Worm (Caenorhabditis elegans) whole organism, late embryonic: ENCODE data around the gene unc-32.

Source experiments
- F13H6.1 ChIP-seq: sonication (generic microtip); optimal IDR thresholded peaks from 2 replicates; lab custom pipeline; 2016; ENCODE audit warnings: missing genetic modification characterization, missing compliant biosample characterization
- K02D7.2 ChIP-seq: sonication (generic microtip); optimal IDR thresholded peaks from 2 replicates; lab custom pipeline; 2017; ENCODE audit warnings: mild to moderate bottlenecking, missing genetic modification characterization, missing compliant biosample characterization
- T23F11.4 ChIP-seq: fragments of 200-800 bp; sonication (Bioruptor generic); optimal IDR thresholded peaks from 2 replicates; lab custom pipeline; 2018; ENCODE audit warnings: mild to moderate bottlenecking, missing genetic modification characterization, missing compliant biosample characterization
- Y22D7AL.16 ChIP-seq: sonication (generic microtip); optimal IDR thresholded peaks from 2 replicates; lab custom pipeline; 2016; ENCODE audit warnings: missing genetic modification characterization, missing compliant biosample characterization
- ahr-1 ChIP-seq: sonication (generic microtip); optimal IDR thresholded peaks from 2 replicates; lab custom pipeline; 2016; ENCODE audit warnings: missing genetic modification characterization, missing compliant biosample characterization
- ama-1 ChIP-seq: fragments of 150-350 bp; optimal IDR thresholded peaks from 2 replicates; lab custom pipeline; 2014
- ceh-18 ChIP-seq: sonication (generic microtip); optimal IDR thresholded peaks from 2 replicates; lab custom pipeline; 2016; ENCODE audit warnings: missing genetic modification characterization, missing compliant biosample characterization
- ceh-19 ChIP-seq: fragments of 200-800 bp; sonication (Bioruptor generic); optimal IDR thresholded peaks from 2 replicates; lab custom pipeline; 2018; ENCODE audit warnings: mild to moderate bottlenecking, missing genetic modification characterization, missing compliant biosample characterization
- ceh-22 ChIP-seq: sonication (generic microtip); optimal IDR thresholded peaks from 2 replicates; lab custom pipeline; 2017; ENCODE audit warnings: missing biosample characterization, missing genetic modification characterization
- ceh-24 ChIP-seq: sonication (generic microtip); optimal IDR thresholded peaks from 2 replicates; lab custom pipeline; 2016; ENCODE audit warnings: mild to moderate bottlenecking, missing genetic modification characterization, missing compliant biosample characterization
- ceh-30 ChIP-seq: fragments of 150-350 bp; optimal IDR thresholded peaks from 2 replicates; lab custom pipeline; 2014; ENCODE audit warnings: missing biosample characterization, missing genetic modification characterization
- ceh-31 ChIP-seq: sonication (generic microtip); optimal IDR thresholded peaks from 2 replicates; lab custom pipeline; 2016; ENCODE audit warnings: missing genetic modification characterization, missing compliant biosample characterization
- ceh-34 ChIP-seq: sonication (generic microtip); optimal IDR thresholded peaks from 2 replicates; lab custom pipeline; 2016; ENCODE audit warnings: mild to moderate bottlenecking, missing genetic modification characterization, missing compliant biosample characterization
- ceh-45 ChIP-seq: fragments of 200-800 bp; sonication (Bioruptor generic); IDR thresholded peaks from 2 replicates; pipeline ENCODE4 v1.3.6; 2022; ENCODE audit warnings: missing genetic modification reagents, missing genetic modification characterization, missing compliant biosample characterization
- ceh-48 ChIP-seq: sonication (generic microtip); optimal IDR thresholded peaks from 2 replicates; lab custom pipeline; 2016; ENCODE audit warnings: missing genetic modification characterization, inconsistent platforms, missing compliant biosample characterization
- ceh-6 ChIP-seq: fragments of 200-800 bp; sonication (Bioruptor generic); optimal IDR thresholded peaks from 2 replicates; lab custom pipeline; 2018; ENCODE audit warnings: mild to moderate bottlenecking, missing genetic modification characterization, missing compliant biosample characterization
- ceh-9 ChIP-seq: sonication (generic microtip); optimal IDR thresholded peaks from 2 replicates; lab custom pipeline; 2016; ENCODE audit warnings: mild to moderate bottlenecking, missing genetic modification characterization, inconsistent platforms, missing compliant biosample characterization
- dmd-4 ChIP-seq: sonication (generic microtip); optimal IDR thresholded peaks from 2 replicates; lab custom pipeline; 2016; ENCODE audit warnings: borderline replicate concordance, missing genetic modification characterization, missing compliant biosample characterization
- dve-1 ChIP-seq: sonication (generic microtip); optimal IDR thresholded peaks from 2 replicates; lab custom pipeline; 2017; ENCODE audit warnings: antibody characterized with exemption, mild to moderate bottlenecking, missing genetic modification characterization, missing compliant biosample characterization
- elt-2 ChIP-seq: sonication (generic microtip); optimal IDR thresholded peaks from 2 replicates; lab custom pipeline; 2016; ENCODE audit warnings: missing genetic modification reagents, missing genetic modification characterization, missing compliant biosample characterization
- elt-4 ChIP-seq: sonication (generic microtip); optimal IDR thresholded peaks from 2 replicates; lab custom pipeline; 2016; ENCODE audit warnings: missing genetic modification characterization, missing compliant biosample characterization
- ets-4 ChIP-seq: sonication (generic microtip); optimal IDR thresholded peaks from 2 replicates; lab custom pipeline; 2016; ENCODE audit warnings: missing genetic modification characterization, missing compliant biosample characterization
- eyg-1 ChIP-seq: sonication (generic microtip); optimal IDR thresholded peaks from 2 replicates; lab custom pipeline; 2016; ENCODE audit warnings: missing genotype, missing genetic modification characterization, missing compliant biosample characterization
- fax-1 ChIP-seq: sonication (generic microtip); optimal IDR thresholded peaks from 2 replicates; lab custom pipeline; 2016; ENCODE audit warnings: missing genotype, missing genetic modification characterization, missing compliant biosample characterization
- fkh-10 ChIP-seq: fragments of 150-350 bp; optimal IDR thresholded peaks from 2 replicates; lab custom pipeline; 2014; ENCODE audit warnings: missing biosample characterization, missing genetic modification reagents, missing genetic modification characterization
- fkh-6 ChIP-seq: sonication (generic microtip); optimal IDR thresholded peaks from 2 replicates; lab custom pipeline; 2016; ENCODE audit warnings: missing genetic modification characterization, missing compliant biosample characterization
- gmeb-2 ChIP-seq: sonication (generic microtip); optimal IDR thresholded peaks from 2 replicates; lab custom pipeline; 2016; ENCODE audit warnings: missing genetic modification characterization, inconsistent platforms, missing compliant biosample characterization
- hlh-13 ChIP-seq: fragments of 200-800 bp; sonication (Bioruptor generic); optimal IDR thresholded peaks from 2 replicates; lab custom pipeline; 2018; ENCODE audit warnings: mild to moderate bottlenecking, missing genetic modification characterization, missing compliant biosample characterization
- hlh-15 ChIP-seq: sonication (generic microtip); optimal IDR thresholded peaks from 2 replicates; lab custom pipeline; 2016; ENCODE audit warnings: missing genetic modification characterization, missing compliant biosample characterization
- hlh-30 ChIP-seq: sonication (generic microtip); optimal IDR thresholded peaks from 2 replicates; lab custom pipeline; 2017; ENCODE audit warnings: antibody characterized with exemption, missing genetic modification characterization, missing compliant biosample characterization; ENCODE audit not compliant: insufficient read depth
- hlh-6 ChIP-seq: sonication (generic microtip); optimal IDR thresholded peaks from 2 replicates; lab custom pipeline; 2016; ENCODE audit warnings: missing genotype, missing genetic modification characterization, missing compliant biosample characterization
- hlh-8 ChIP-seq: sonication (generic microtip); optimal IDR thresholded peaks from 2 replicates; lab custom pipeline; 2016; ENCODE audit warnings: missing genotype, missing genetic modification characterization, missing compliant biosample characterization
- lim-6 ChIP-seq: sonication (generic microtip); optimal IDR thresholded peaks from 2 replicates; lab custom pipeline; 2016; ENCODE audit warnings: missing genetic modification characterization, missing compliant biosample characterization
- nfya-1 ChIP-seq: sonication (generic microtip); optimal IDR thresholded peaks from 2 replicates; lab custom pipeline; 2017; ENCODE audit warnings: missing genetic modification characterization, mild to moderate bottlenecking, missing compliant biosample characterization, antibody characterized with exemption, moderate library complexity
- nhr-232 ChIP-seq: sonication (generic microtip); optimal IDR thresholded peaks from 2 replicates; lab custom pipeline; 2016; ENCODE audit warnings: missing genetic modification characterization, missing compliant biosample characterization
- npax-4 ChIP-seq: sonication (generic microtip); optimal IDR thresholded peaks from 2 replicates; lab custom pipeline; 2016; ENCODE audit warnings: missing genetic modification characterization, missing compliant biosample characterization
- odd-2 ChIP-seq: sonication (generic microtip); optimal IDR thresholded peaks from 2 replicates; lab custom pipeline; 2017; ENCODE audit warnings: antibody characterized with exemption, mild to moderate bottlenecking, missing genetic modification characterization, missing compliant biosample characterization
- pat-9 ChIP-seq: fragments of 200-800 bp; sonication (Bioruptor generic); optimal IDR thresholded peaks from 2 replicates; lab custom pipeline; 2018; ENCODE audit warnings: mild to moderate bottlenecking, missing genetic modification characterization, moderate library complexity, missing compliant biosample characterization
- pha-4 ChIP-seq: fragments of 150-350 bp; optimal IDR thresholded peaks from 2 replicates; lab custom pipeline; 2018; ENCODE audit warnings: missing biosample characterization, missing genetic modification reagents, missing genetic modification characterization
- pqm-1 ChIP-seq: sonication (generic microtip); optimal IDR thresholded peaks from 2 replicates; lab custom pipeline; 2016; ENCODE audit warnings: missing genetic modification characterization, missing compliant biosample characterization
- pros-1 ChIP-seq: fragments of 150-350 bp; optimal IDR thresholded peaks from 2 replicates; lab custom pipeline; 2014; ENCODE audit warnings: missing biosample characterization, missing genetic modification reagents, missing genetic modification characterization
- ref-2 ChIP-seq: sonication (generic microtip); optimal IDR thresholded peaks from 2 replicates; lab custom pipeline; 2016; ENCODE audit warnings: missing genetic modification characterization, missing compliant biosample characterization
- rnt-1 ChIP-seq: sonication (generic microtip); optimal IDR thresholded peaks from 2 replicates; lab custom pipeline; 2016; ENCODE audit warnings: missing genetic modification characterization, missing compliant biosample characterization
- sdc-2 ChIP-seq: sonication (generic microtip); optimal IDR thresholded peaks from 2 replicates; lab custom pipeline; 2016; ENCODE audit warnings: missing genotype, missing genetic modification characterization, missing compliant biosample characterization
- sox-2 ChIP-seq: fragments of 200-800 bp; sonication (Bioruptor generic); IDR thresholded peaks from 2 replicates; pipeline ENCODE4 v1.3.6; 2022; ENCODE audit warnings: missing genetic modification reagents, missing genetic modification characterization, missing compliant biosample characterization
- sox-4 ChIP-seq: sonication (generic microtip); optimal IDR thresholded peaks from 2 replicates; lab custom pipeline; 2017; ENCODE audit warnings: mild to moderate bottlenecking, missing genetic modification characterization, inconsistent platforms, missing compliant biosample characterization
- tbx-2 ChIP-seq: sonication (generic microtip); optimal IDR thresholded peaks from 2 replicates; lab custom pipeline; 2016; ENCODE audit warnings: missing genetic modification characterization, missing compliant biosample characterization
- ttx-3 ChIP-seq: sonication (generic microtip); optimal IDR thresholded peaks from 2 replicates; lab custom pipeline; 2016; ENCODE audit warnings: missing genetic modification reagents, missing genetic modification characterization, missing compliant biosample characterization
- unc-3 ChIP-seq, 2 experiments: fragments of 200-800 bp in 1 of 2; sonication (Bioruptor generic) in 1 of 2; sonication (generic microtip) in 1 of 2; conservative IDR thresholded peaks in 1 of 2; optimal IDR thresholded peaks in 1 of 2; 2 replicates each; pipeline versions ENCODE4 v1.3.6 to Lab custom; 2016 to 2022; ENCODE audit warnings: missing compliant biosample characterization in 2 of 2, missing genetic modification characterization in 2 of 2, missing genetic modification reagents in 1 of 2
- unc-42 ChIP-seq: sonication (generic microtip); optimal IDR thresholded peaks from 2 replicates; lab custom pipeline; 2016; ENCODE audit warnings: missing genotype, missing genetic modification characterization, missing compliant biosample characterization
- unc-55 ChIP-seq: sonication (generic microtip); optimal IDR thresholded peaks from 2 replicates; lab custom pipeline; 2017; ENCODE audit warnings: missing biosample characterization, missing genetic modification reagents, missing genetic modification characterization
- zip-5 ChIP-seq: sonication (generic microtip); optimal IDR thresholded peaks from 2 replicates; lab custom pipeline; 2016; ENCODE audit warnings: missing genetic modification characterization, missing compliant biosample characterization
- ztf-16 ChIP-seq: sonication (generic microtip); optimal IDR thresholded peaks from 2 replicates; lab custom pipeline; 2017; ENCODE audit warnings: missing genetic modification characterization, missing compliant biosample characterization

Gene unc-32

DNA sequence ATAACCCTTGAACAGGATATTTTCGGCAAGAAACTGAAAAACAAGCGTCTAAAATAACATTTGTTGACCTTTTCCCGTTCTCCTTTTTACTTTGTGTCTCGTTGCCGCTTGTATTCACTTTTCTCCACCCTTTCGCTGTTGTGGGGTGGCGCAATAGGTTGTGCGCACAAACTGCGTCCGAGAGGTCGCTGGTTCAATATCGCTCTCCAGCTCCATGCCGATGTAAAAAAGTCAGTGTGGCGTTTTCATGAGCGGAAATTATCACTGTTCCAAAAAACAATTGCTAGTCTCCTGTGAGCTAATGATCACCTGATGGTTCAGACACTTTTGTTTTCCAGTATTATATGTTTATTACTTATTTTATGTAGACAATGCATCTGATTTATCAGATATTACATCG is 32.2 kb downstream of the unc-32 start:
- peak; percentile 73 for TF ChIP-seq pqm-1 (tag; lab: Kevin White, UChicago)
- TF ChIP-seq unc-42 = peak; percentile 51
- peak; percentile 93 for TF ChIP-seq tbx-2
- TF ChIP-seq fkh-6 = peak; percentile 93
- TF ChIP-seq unc-55 (GFP tag; lab: Kevin White, UChicago) = no peak
- TF ChIP-seq ceh-22 (tag; lab: Kevin White, UChicago) = peak; percentile 56
- TF ChIP-seq F13H6.1 (tag; lab: Kevin White, UChicago) = peak; percentile 69
- TF ChIP-seq dve-1 (tag; lab: Kevin White, UChicago) = peak; percentile 70
- TF ChIP-seq dmd-4 (tag; lab: Kevin White, UChicago) = peak; percentile 84
- peak; percentile 89 for TF ChIP-seq sox-4 (tag; lab: Kevin White, UChicago)
- TF ChIP-seq ztf-16 (tag; lab: Kevin White, UChicago) = peak; percentile 92
- peak; percentile 90 for TF ChIP-seq K02D7.2 (tag; lab: Kevin White, UChicago)
- peak; percentile 3 for TF ChIP-seq pros-1 (tag; lab: Kevin White, UChicago)
- TF ChIP-seq hlh-8 = peak; percentile 73
- peak; percentile 70 for TF ChIP-seq nfya-1 (tag; lab: Kevin White, UChicago)
- TF ChIP-seq zip-5 = peak; percentile 62
- TF ChIP-seq sox-2 (GFP tag; lab: Robert Waterston, UW) = peak; percentile 76
- TF ChIP-seq hlh-15 = peak; percentile 86
- peak; percentile 33 for TF ChIP-seq fkh-10 (GFP tag; lab: Kevin White, UChicago)
- peak; percentile 78 for TF ChIP-seq ceh-45 (GFP tag; lab: Robert Waterston, UW)
- peak; percentile 82 for TF ChIP-seq ceh-48 (tag; lab: Kevin White, UChicago)
- peak; percentile 87 for TF ChIP-seq eyg-1 (tag; lab: Kevin White, UChicago)
- TF ChIP-seq sdc-2 (tag; lab: Kevin White, UChicago) = peak; percentile 78
- peak; percentile 88 for TF ChIP-seq nhr-232 (tag; lab: Kevin White, UChicago)
- peak; percentile 85 for TF ChIP-seq T23F11.4 (GFP tag; lab: Kevin White, UChicago)
- TF ChIP-seq hlh-30 = peak; percentile 4
- TF ChIP-seq ceh-24 (tag; lab: Kevin White, UChicago) = peak; percentile 85
- TF ChIP-seq ttx-3 (tag; lab: Kevin White, UChicago) = peak; percentile 86
- peak; percentile 81 for TF ChIP-seq ahr-1 (tag; lab: Kevin White, UChicago)
- TF ChIP-seq rnt-1 = peak; percentile 82
- no peak for TF ChIP-seq elt-4 (tag; lab: Kevin White, UChicago)
- TF ChIP-seq ama-1 = no peak
- TF ChIP-seq ceh-18 (tag; lab: Kevin White, UChicago) = peak; percentile 84
- TF ChIP-seq hlh-13 = peak; percentile 88
- TF ChIP-seq ceh-9 (tag; lab: Kevin White, UChicago) = peak; percentile 66
- TF ChIP-seq ceh-19 (GFP tag; lab: Kevin White, UChicago) = peak; percentile 95
- peak; percentile 83 for TF ChIP-seq fax-1 (tag; lab: Kevin White, UChicago)
- TF ChIP-seq pha-4 (tag; lab: Kevin White, UChicago) = no peak
- TF ChIP-seq Y22D7AL.16 = peak; percentile 82
- TF ChIP-seq gmeb-2 (tag; lab: Kevin White, UChicago) = peak; percentile 89
- peak; percentile 95 for TF ChIP-seq elt-2
- TF ChIP-seq unc-3 (GFP tag; conservative IDR thresholded peaks at IDR 0.05; lab: Robert Waterston, UW) = peak; percentile 67
- TF ChIP-seq unc-3 (tag; optimal IDR thresholded peaks at IDR 0.05; lab: Kevin White, UChicago) = peak; percentile 85
- TF ChIP-seq ceh-34 (tag; lab: Kevin White, UChicago) = peak; percentile 94
- TF ChIP-seq npax-4 (tag; lab: Kevin White, UChicago) = peak; percentile 82
- TF ChIP-seq pat-9 (tag; lab: Kevin White, UChicago) = peak; percentile 88
- peak; percentile 96 for TF ChIP-seq hlh-6
- peak; percentile 77 for TF ChIP-seq ceh-31
- TF ChIP-seq ceh-6 (GFP tag; lab: Kevin White, UChicago) = peak; percentile 93
- peak; percentile 63 for TF ChIP-seq ref-2 (tag; lab: Kevin White, UChicago)
- no peak for TF ChIP-seq ceh-30 (tag; lab: Kevin White, UChicago)
- peak; percentile 78 for TF ChIP-seq odd-2 (tag; lab: Kevin White, UChicago)
- peak; percentile 3 for TF ChIP-seq ets-4 (tag; lab: Kevin White, UChicago)
- peak; percentile 75 for TF ChIP-seq lim-6
